Worm (Caenorhabditis elegans) whole organism, L2 larva: Measurements from ENCODE around the gene C16D9.3.

Experiments used
- ama-1 ChIP-seq: fragments of 150-350 bp; optimal IDR thresholded peaks from 2 replicates; lab custom pipeline; 2018; ENCODE audit warnings: inconsistent platforms
- egl-27 ChIP-seq: sonication (generic microtip); optimal IDR thresholded peaks from 3 replicates; lab custom pipeline; 2017; ENCODE audit warnings: missing biosample characterization, missing genetic modification reagents, missing genetic modification characterization
- gmeb-1 ChIP-seq: fragments of 150-350 bp; optimal IDR thresholded peaks from 2 replicates; lab custom pipeline; 2014; ENCODE audit warnings: missing biosample characterization, missing genetic modification characterization
- lin-39 ChIP-seq: fragments of 150-350 bp; optimal IDR thresholded peaks from 2 replicates; lab custom pipeline; 2014; ENCODE audit warnings: missing biosample characterization, missing genetic modification reagents, missing genetic modification characterization
- nhr-21 ChIP-seq: fragments of 150-350 bp; optimal IDR thresholded peaks from 2 replicates; lab custom pipeline; 2014; ENCODE audit warnings: missing biosample characterization, missing genetic modification characterization
- nhr-237 ChIP-seq: fragments of 150-350 bp; optimal IDR thresholded peaks from 2 replicates; lab custom pipeline; 2014; ENCODE audit warnings: missing biosample characterization, missing genetic modification characterization
- nhr-6 ChIP-seq: fragments of 150-350 bp; optimal IDR thresholded peaks from 2 replicates; lab custom pipeline; 2014; ENCODE audit warnings: missing biosample characterization, missing genetic modification characterization
- skn-1 ChIP-seq: sonication (generic microtip); optimal IDR thresholded peaks from 2 replicates; lab custom pipeline; 2017; ENCODE audit warnings: missing biosample characterization, missing genetic modification characterization
- snpc-4 ChIP-seq: fragments of 150-350 bp; optimal IDR thresholded peaks from 2 replicates; lab custom pipeline; 2014; ENCODE audit warnings: missing biosample characterization, missing genetic modification characterization

- TF ChIP-seq egl-27 (tag; lab: Kevin White, UChicago) (no peak), ama-1 (lab: Kevin White, UChicago) (no peak), snpc-4 (tag; lab: Kevin White, UChicago) (no peak), skn-1 (tag; lab: Kevin White, UChicago) (no peak), nhr-21 (no peak), lin-39 (no peak), nhr-6 (tag; lab: Kevin White, UChicago) (no peak), gmeb-1 (tag; lab: Kevin White, UChicago) (no peak), nhr-237 (tag; lab: Kevin White, UChicago) (no peak)
Measured at ce11 chrV:8269878-8270277, 30.1 kb upstream of the C16D9.3 start.
